Worm (Caenorhabditis elegans) whole organism, early embryonic: ENCODE data around the gene ssr-2.

Experiments
- ama-1 ChIP-seq: fragments of 150-350 bp; optimal IDR thresholded peaks from 2 replicates; lab custom pipeline; 2014
- ceh-13 ChIP-seq: fragments of 200-800 bp; sonication (Bioruptor generic); optimal IDR thresholded peaks from 2 replicates; lab custom pipeline; 2018; ENCODE audit warnings: mild to moderate bottlenecking, missing genetic modification characterization, missing compliant biosample characterization
- ceh-36 ChIP-seq: sonication (generic microtip); optimal IDR thresholded peaks from 2 replicates; lab custom pipeline; 2016; ENCODE audit warnings: missing genetic modification characterization, inconsistent platforms, missing compliant biosample characterization
- flt-1 ChIP-seq: fragments of 200-800 bp; sonication (Bioruptor generic); IDR thresholded peaks from 2 replicates; pipeline ENCODE4 v1.3.6; 2022; ENCODE audit warnings: missing genetic modification characterization, missing compliant biosample characterization
- tbx-11 ChIP-seq: fragments of 200-800 bp; sonication (Bioruptor generic); IDR thresholded peaks from 2 replicates; pipeline ENCODE4 v1.3.6; 2022; ENCODE audit warnings: missing genetic modification characterization, missing compliant biosample characterization

ce11 chrX:2865591-2866217, 38.2 kb upstream of the ssr-2 start:
- TF ChIP-seq ama-1 (lab: Kevin White, UChicago), result no peak
- TF ChIP-seq ceh-13 (GFP tag; lab: Kevin White, UChicago), result no peak
- TF ChIP-seq tbx-11 (GFP tag; lab: Robert Waterston, UW), result no peak
- no peak for TF ChIP-seq flt-1 (GFP tag; lab: Robert Waterston, UW)
- TF ChIP-seq ceh-36, result no peak
